Fruit fly (Drosophila melanogaster): Measurements from ENCODE around the gene rdgC.

The rdgC gene

dm6 chr3L:20230178-20230775 is 17.6 kb upstream of the rdgC start:
- TF ChIP-seq amos (GFP tag; IDR thresholded peaks at IDR 0.05; ENCODE audit: partially characterized antibody) (peak; percentile 55; the same call in 1 of the 2 replicates), slou (GFP tag; optimal IDR thresholded peaks at IDR 0.05) (no peak), CG2712 (tag; optimal IDR thresholded peaks at IDR 0.05) (no peak), Tbp (GFP tag; optimal IDR thresholded peaks at IDR 0.05) (no peak), HmgD (GFP tag; optimal IDR thresholded peaks at IDR 0.05) (no peak), CG11723 (GFP tag; optimal IDR thresholded peaks at IDR 0.05) (no peak), Hey (tag; optimal IDR thresholded peaks at IDR 0.05) (no peak), tap (tag; optimal IDR thresholded peaks at IDR 0.05) (no peak), Gsc (GFP tag; IDR thresholded peaks at IDR 0.05) (no peak), mld (GFP tag; IDR thresholded peaks at IDR 0.05; ENCODE audit: partially characterized antibody) (peak; percentile 45; the same call in 1 of the 3 replicates), CG2889 (GFP tag; IDR thresholded peaks at IDR 0.05) (no peak), Mes4 (GFP tag; optimal IDR thresholded peaks at IDR 0.05) (no peak), CG10366 (GFP tag; IDR thresholded peaks at IDR 0.05) (no peak), chn (GFP tag; optimal IDR thresholded peaks at IDR 0.05) (no peak), gro (GFP tag; optimal IDR thresholded peaks at IDR 0.05) (no peak), CG16813 (GFP tag; IDR thresholded peaks at IDR 0.05; ENCODE audit: partially characterized antibody) (0 out of 3 replicates have a peak, but pooled peaks have one; percentile 43), NC2β (GFP tag; optimal IDR thresholded peaks at IDR 0.05) (no peak), Nf-YC (tag; optimal IDR thresholded peaks at IDR 0.05) (no peak), CG2199 (GFP tag; IDR thresholded peaks at IDR 0.05) (no peak), wdn (GFP tag; IDR thresholded peaks at IDR 0.05) (no peak), chinmo (GFP tag; IDR thresholded peaks at IDR 0.05; ENCODE audit: partially characterized antibody) (peak; percentile 86; the same call in 3 of the 4 replicates), maf-S (GFP tag; optimal IDR thresholded peaks at IDR 0.05) (no peak), oc (tag; optimal IDR thresholded peaks at IDR 0.05) (no peak), Sin3A (optimal IDR thresholded peaks at IDR 0.05) (no peak), vnd (GFP tag; IDR thresholded peaks at IDR 0.05; ENCODE audit: partially characterized antibody) (0 out of 3 replicates have a peak, but pooled peaks have one; percentile 33), MBD-R2 (GFP tag; IDR thresholded peaks at IDR 0.05) (peak; percentile 19; the same call in 1 of the 2 replicates), sens (GFP tag) (peak; percentile 46), D19B (GFP tag; optimal IDR thresholded peaks at IDR 0.05) (no peak), Adf1 (GFP tag; IDR thresholded peaks at IDR 0.05) (no peak), Side (GFP tag; optimal IDR thresholded peaks at IDR 0.05) (no peak), CG3995 (GFP tag; optimal IDR thresholded peaks at IDR 0.05) (no peak), HHEX (GFP tag; optimal IDR thresholded peaks at IDR 0.05) (no peak), CG12942 (GFP tag; optimal IDR thresholded peaks at IDR 0.05) (no peak), Taf1 (GFP tag; IDR thresholded peaks at IDR 0.05) (no peak), br (optimal IDR thresholded peaks at IDR 0.05) (no peak), so (GFP tag; IDR thresholded peaks at IDR 0.05) (no peak), Fer3 (tag; optimal IDR thresholded peaks at IDR 0.05) (no peak), Scr (GFP tag; IDR thresholded peaks at IDR 0.05; ENCODE audit: partially characterized antibody) (peak; percentile 48; the same call in 1 of the 2 replicates), tup (GFP tag; optimal IDR thresholded peaks at IDR 0.05) (no peak), CG2129 (GFP tag; IDR thresholded peaks at IDR 0.05; ENCODE audit: partially characterized antibody) (no peak), p53 (GFP tag; optimal IDR thresholded peaks at IDR 0.05) (no peak), Med (GFP tag) (peak; percentile 52), fd3F (GFP tag; optimal IDR thresholded peaks at IDR 0.05) (no peak), hb (GFP tag; IDR thresholded peaks at IDR 0.05; ENCODE audit: partially characterized antibody) (no peak), CG30403 (GFP tag; optimal IDR thresholded peaks at IDR 0.05) (peak; percentile 17), hkb (optimal IDR thresholded peaks at IDR 0.05) (no peak), hkb (GFP tag; IDR thresholded peaks at IDR 0.05) (no peak), ems (GFP tag; optimal IDR thresholded peaks at IDR 0.05) (no peak), vvl (GFP tag; IDR thresholded peaks at IDR 0.05) (0 out of 2 replicates have a peak, but pooled peaks have one; percentile 21), CG12236 (GFP tag; optimal IDR thresholded peaks at IDR 0.05) (no peak), abd-A (tag; optimal IDR thresholded peaks at IDR 0.05) (no peak), CG34376 (GFP tag; optimal IDR thresholded peaks at IDR 0.05) (no peak)

All from whole organism, embryonic.